Worm (Caenorhabditis elegans): ENCODE results near the gene K05B2.2.

The K05B2.2 gene

DNA sequence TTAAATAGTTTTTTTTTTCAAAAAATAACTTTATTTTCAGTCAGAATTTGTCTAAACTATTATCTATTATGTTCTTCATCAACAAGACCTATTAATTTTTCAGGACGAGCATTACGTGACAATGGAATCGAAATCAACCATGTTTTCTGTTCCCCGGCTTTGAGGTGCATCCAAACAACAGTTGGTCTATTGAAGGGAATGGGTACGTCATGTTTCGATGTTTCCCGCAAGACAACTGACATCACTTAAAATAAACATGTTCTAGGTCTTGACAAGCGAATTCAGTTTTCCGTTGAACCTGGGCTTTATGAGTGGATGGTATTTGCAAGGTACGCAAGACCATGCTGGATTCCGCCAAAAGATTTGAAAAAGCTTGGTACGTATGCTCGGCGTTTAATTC, 10.7 kb upstream of the K05B2.2 start:
- no peak for TF ChIP-seq ztf-11 (tag; optimal IDR thresholded peaks at IDR 0.05)
- no peak for TF ChIP-seq C34F6.9 (tag; optimal IDR thresholded peaks at IDR 0.05)
- TF ChIP-seq sma-9 (GFP tag; optimal IDR thresholded peaks at IDR 0.05) = peak; percentile 3
- no peak for TF ChIP-seq sma-9 (tag; optimal IDR thresholded peaks at IDR 0.05)
- no peak for TF ChIP-seq sma-3 (GFP tag; optimal IDR thresholded peaks at IDR 0.05)
- no peak for TF ChIP-seq ztf-1 (GFP tag; conservative IDR thresholded peaks at IDR 0.05)
- no peak for TF ChIP-seq unc-62 (GFP tag; optimal IDR thresholded peaks at IDR 0.05)
- TF ChIP-seq ceh-16 (tag; optimal IDR thresholded peaks at IDR 0.05) = no peak
- TF ChIP-seq nhr-129 (tag; optimal IDR thresholded peaks at IDR 0.05) = peak; percentile 56
- TF ChIP-seq nhr-77 (tag; optimal IDR thresholded peaks at IDR 0.05) = no peak
- peak; percentile 43 for TF ChIP-seq F13H6.1 (tag; optimal IDR thresholded peaks at IDR 0.05)
- no peak for TF ChIP-seq skn-1 (tag; optimal IDR thresholded peaks at IDR 0.05)
- TF ChIP-seq snpc-4 (tag; optimal IDR thresholded peaks at IDR 0.05) = no peak
- TF ChIP-seq ceh-82 (tag; optimal IDR thresholded peaks at IDR 0.05) = no peak
- TF ChIP-seq peb-1 (tag; optimal IDR thresholded peaks at IDR 0.05) = no peak
- TF ChIP-seq blmp-1 (tag; optimal IDR thresholded peaks at IDR 0.05; ENCODE audit: insufficient read depth) = no peak
- TF ChIP-seq mab-5 (tag; optimal IDR thresholded peaks at IDR 0.05) = no peak
- TF ChIP-seq ZK546.5 (tag; optimal IDR thresholded peaks at IDR 0.05) = no peak
- no peak for TF ChIP-seq elt-3 (tag; optimal IDR thresholded peaks at IDR 0.05)
- no peak for TF ChIP-seq R02D3.7 (tag; optimal IDR thresholded peaks at IDR 0.05)
- no peak for TF ChIP-seq ama-1 (optimal IDR thresholded peaks at IDR 0.05)
- no peak for TF ChIP-seq mdl-1 (tag; optimal IDR thresholded peaks at IDR 0.05)

DNA sequence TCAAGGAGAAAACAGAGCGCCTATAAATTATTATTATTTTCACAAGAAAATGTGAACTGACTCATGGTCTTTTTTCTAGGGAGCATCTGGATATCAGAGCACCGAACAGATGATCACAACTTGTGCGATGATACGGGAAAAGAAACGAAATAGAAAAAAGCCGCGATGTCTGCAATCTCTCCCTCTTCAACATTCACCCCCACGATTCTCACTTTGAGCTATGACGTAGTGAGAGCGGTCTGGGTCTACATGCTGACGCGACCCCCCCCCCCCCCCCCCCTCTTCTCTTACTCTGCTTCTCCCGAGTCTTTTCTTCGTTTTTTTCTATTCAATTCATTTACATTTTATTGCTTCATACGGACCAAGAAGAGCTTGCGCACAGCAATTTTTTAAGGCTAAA, 6.3 kb upstream of the K05B2.2 start:
- TF ChIP-seq unc-55 (GFP tag; optimal IDR thresholded peaks at IDR 0.05) (peak; percentile 12), F13H6.1 (tag; optimal IDR thresholded peaks at IDR 0.05) (peak; percentile 58), nhr-25 (tag; optimal IDR thresholded peaks at IDR 0.05) (no peak), C34F6.9 (tag; optimal IDR thresholded peaks at IDR 0.05) (peak; percentile 17), nhr-21 (tag; optimal IDR thresholded peaks at IDR 0.05) (no peak), sma-9 (GFP tag; optimal IDR thresholded peaks at IDR 0.05) (peak; percentile 43), sma-9 (tag; optimal IDR thresholded peaks at IDR 0.05) (no peak), skn-1 (tag; optimal IDR thresholded peaks at IDR 0.05) (no peak), Y55F3AM.14 (GFP tag; optimal IDR thresholded peaks at IDR 0.05) (peak; percentile 69), crh-2 (tag; optimal IDR thresholded peaks at IDR 0.05) (no peak)

DNA sequence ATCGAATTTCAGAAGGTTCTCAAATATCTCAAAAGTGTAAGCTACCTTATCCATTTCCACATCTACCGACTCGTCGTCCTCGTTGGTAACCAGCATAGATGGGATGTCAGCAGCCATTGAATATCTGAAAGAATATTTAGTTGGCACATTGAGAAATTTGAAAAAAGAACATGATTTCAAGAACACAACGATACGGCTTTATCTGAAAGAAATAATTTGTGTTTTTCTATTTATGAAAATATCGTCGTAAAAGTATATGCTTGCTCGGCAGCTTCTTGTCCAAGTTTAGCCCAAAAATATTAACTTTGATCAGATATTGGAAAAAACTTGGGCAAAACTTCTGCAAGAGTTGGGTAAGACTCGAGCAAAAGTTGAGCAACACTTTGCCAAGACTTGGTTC, 5.2 kb upstream of the K05B2.2 start, which contains the start of gene T07F12.4:
TSS of gene T07F12.4 (minus strand) at position 130 of the 400 bp plus-strand sequence.
- TF ChIP-seq nhr-11 (tag; optimal IDR thresholded peaks at IDR 0.05) (no peak), sem-4 (tag; optimal IDR thresholded peaks at IDR 0.05) (no peak)

DNA sequence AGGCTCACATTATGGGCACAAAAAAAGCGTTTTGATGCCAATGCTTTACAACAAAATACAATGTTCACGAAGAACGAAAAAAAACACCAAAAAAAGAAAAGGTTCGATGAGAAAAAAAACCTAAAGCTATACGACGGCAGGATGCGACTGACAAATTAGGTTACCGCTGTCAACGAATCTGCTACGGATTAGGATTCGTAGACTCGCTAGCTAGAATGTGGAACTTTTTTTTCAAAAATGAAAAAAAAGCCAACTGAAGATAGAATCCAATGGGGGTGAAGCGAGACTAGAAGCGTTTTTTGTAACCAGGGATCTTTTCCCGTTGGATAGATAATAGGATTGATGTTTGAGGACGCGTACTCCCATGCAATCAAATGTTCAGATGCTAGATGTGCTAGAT, 3.9 kb upstream of the K05B2.2 start:
- peak; percentile 17 for TF ChIP-seq sma-9 (GFP tag; optimal IDR thresholded peaks at IDR 0.05)
- TF ChIP-seq sma-9 (tag; optimal IDR thresholded peaks at IDR 0.05) = no peak
- no peak for TF ChIP-seq mab-5 (tag; optimal IDR thresholded peaks at IDR 0.05)
- TF ChIP-seq zag-1 (tag; optimal IDR thresholded peaks at IDR 0.05) = peak; percentile 26
- TF ChIP-seq unc-62 (GFP tag; optimal IDR thresholded peaks at IDR 0.05) = no peak

DNA sequence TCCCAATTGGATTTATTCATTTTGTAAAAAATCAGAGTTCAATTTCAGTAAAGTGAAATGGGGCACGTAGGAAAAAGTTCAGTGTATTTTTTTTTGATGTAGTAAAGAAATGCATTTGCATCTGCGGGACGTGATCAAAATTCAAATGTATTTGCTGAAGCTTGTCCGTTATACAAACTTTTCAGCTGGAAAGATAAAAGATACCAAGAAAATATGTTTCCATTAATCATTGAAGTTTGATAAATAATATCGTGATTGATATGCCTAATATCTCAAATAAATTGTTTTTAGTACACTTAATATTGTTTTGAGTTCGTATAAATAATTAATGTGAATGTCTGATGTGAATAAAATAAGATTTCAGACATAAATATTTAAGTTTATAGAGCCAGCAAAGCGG, 3.5 kb upstream of the K05B2.2 start:
- no peak for TF ChIP-seq elt-3 (tag; optimal IDR thresholded peaks at IDR 0.05)
- TF ChIP-seq alr-1 (tag; optimal IDR thresholded peaks at IDR 0.05) = no peak

DNA sequence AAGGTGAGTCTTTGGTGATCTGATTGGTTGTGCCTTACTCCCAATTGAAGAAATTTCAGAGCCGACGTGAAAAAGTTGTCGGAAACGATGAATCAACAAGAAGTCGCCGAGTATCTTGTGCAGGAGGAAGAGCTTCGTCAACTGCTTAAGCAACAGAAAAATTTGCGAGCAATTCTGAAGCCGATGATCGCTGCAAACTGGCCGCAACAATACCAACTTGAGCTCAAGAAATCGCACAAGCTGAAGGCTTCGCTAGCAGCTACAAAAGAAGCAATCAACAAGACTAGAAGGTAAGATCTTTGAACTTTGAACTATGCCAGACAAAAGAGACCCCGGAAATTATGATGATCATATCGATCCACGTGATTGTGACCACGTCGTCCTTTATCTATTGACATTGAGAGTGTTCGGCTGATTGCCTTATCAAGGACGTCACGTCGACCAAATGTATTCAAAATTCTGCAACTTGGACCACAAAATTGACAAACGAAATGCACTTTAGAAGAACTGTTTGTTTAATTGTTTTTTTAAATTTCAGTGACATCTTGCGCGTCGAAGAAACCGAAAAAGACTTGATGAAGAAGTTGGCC, 5.5 kb downstream of the K05B2.2 start:
- TF ChIP-seq alr-1 (tag; optimal IDR thresholded peaks at IDR 0.05) (no peak), nhr-25 (tag; optimal IDR thresholded peaks at IDR 0.05) (peak; percentile 26), ztf-1 (GFP tag; conservative IDR thresholded peaks at IDR 0.05) (no peak), sma-3 (GFP tag; optimal IDR thresholded peaks at IDR 0.05) (peak; percentile 33), ztf-11 (tag; optimal IDR thresholded peaks at IDR 0.05) (no peak), sma-9 (GFP tag; optimal IDR thresholded peaks at IDR 0.05) (peak; percentile 38), sma-9 (tag; optimal IDR thresholded peaks at IDR 0.05) (no peak)

Data from whole organism, L2 larva.